Worm (Caenorhabditis elegans) whole organism, L3 larva: Measurements from ENCODE around the gene pcrg-1.

Source experiments
- ZK546.5 ChIP-seq: sonication (generic microtip); optimal IDR thresholded peaks from 2 replicates; lab custom pipeline; 2017; ENCODE audit warnings: missing biosample characterization, missing genetic modification characterization
- aly-2 ChIP-seq: fragments of 150-350 bp; optimal IDR thresholded peaks from 2 replicates; lab custom pipeline; 2014; ENCODE audit warnings: missing biosample characterization, missing genetic modification characterization
- ama-1 ChIP-seq: fragments of 150-350 bp; optimal IDR thresholded peaks from 2 replicates; lab custom pipeline; 2018
- ceh-16 ChIP-seq: sonication (generic microtip); optimal IDR thresholded peaks from 2 replicates; lab custom pipeline; 2017; ENCODE audit warnings: missing biosample characterization, missing genetic modification characterization
- ceh-28 ChIP-seq: fragments of 150-350 bp; optimal IDR thresholded peaks from 2 replicates; lab custom pipeline; 2014; ENCODE audit warnings: missing biosample characterization, missing genetic modification reagents, missing genetic modification characterization
- ceh-9 ChIP-seq: sonication (generic microtip); optimal IDR thresholded peaks from 2 replicates; lab custom pipeline; 2018; ENCODE audit warnings: missing biosample characterization, missing genetic modification characterization
- daf-12 ChIP-seq: fragments of 150-350 bp; optimal IDR thresholded peaks from 2 replicates; lab custom pipeline; 2014; ENCODE audit warnings: missing biosample characterization, missing genetic modification reagents, missing genetic modification characterization
- egl-27 ChIP-seq: sonication (generic microtip); optimal IDR thresholded peaks from 4 replicates; lab custom pipeline; 2017; ENCODE audit warnings: missing biosample characterization, missing genetic modification reagents, missing genetic modification characterization
- egl-5 ChIP-seq: fragments of 150-350 bp; optimal IDR thresholded peaks from 2 replicates; lab custom pipeline; 2017; ENCODE audit warnings: missing biosample characterization, missing genetic modification reagents, missing genetic modification characterization, inconsistent platforms
- elt-2 ChIP-seq: sonication (generic microtip); optimal IDR thresholded peaks from 2 replicates; lab custom pipeline; 2016; ENCODE audit warnings: missing genetic modification reagents, mild to moderate bottlenecking, missing genetic modification characterization, missing compliant biosample characterization
- elt-3 ChIP-seq, 3 experiments: fragments of 150-350 bp in 1 of 3; sonication (generic microtip) in 2 of 3; optimal IDR thresholded peaks; 2 replicates in 2 of 3; 4 replicates in 1 of 3; lab custom pipeline; 2014 to 2017; ENCODE audit warnings: missing biosample characterization in 3 of 3, missing genetic modification characterization in 3 of 3
- eor-1 ChIP-seq, 2 experiments: fragments of 150-350 bp; optimal IDR thresholded peaks; 2 replicates each; lab custom pipeline; 2014 to 2018; ENCODE audit warnings: missing biosample characterization in 2 of 2, missing genetic modification characterization in 2 of 2
- fkh-10 ChIP-seq: sonication (generic microtip); optimal IDR thresholded peaks from 2 replicates; lab custom pipeline; 2017; ENCODE audit warnings: missing biosample characterization, missing genetic modification reagents, missing genetic modification characterization
- fkh-2 ChIP-seq: fragments of 150-350 bp; optimal IDR thresholded peaks from 2 replicates; lab custom pipeline; 2014; ENCODE audit warnings: missing biosample characterization, missing genetic modification reagents, missing genetic modification characterization
- fos-1 ChIP-seq: fragments of 150-350 bp; optimal IDR thresholded peaks from 2 replicates; lab custom pipeline; 2014; ENCODE audit warnings: missing biosample characterization, missing genetic modification characterization
- hmg-11 ChIP-seq: sonication (generic microtip); optimal IDR thresholded peaks from 2 replicates; lab custom pipeline; 2016; ENCODE audit warnings: missing genetic modification characterization, missing compliant biosample characterization
- jun-1 ChIP-seq: fragments of 150-350 bp; optimal IDR thresholded peaks from 2 replicates; lab custom pipeline; 2014; ENCODE audit warnings: missing biosample characterization, missing genetic modification reagents, missing genetic modification characterization
- lin-39 ChIP-seq: fragments of 150-350 bp; optimal IDR thresholded peaks from 2 replicates; lab custom pipeline; 2018; ENCODE audit warnings: missing biosample characterization, missing genetic modification reagents, missing genetic modification characterization
- lsy-12 ChIP-seq: sonication (generic microtip); optimal IDR thresholded peaks from 2 replicates; lab custom pipeline; 2016; ENCODE audit warnings: mild to moderate bottlenecking, missing genetic modification characterization, missing compliant biosample characterization
- mdl-1 ChIP-seq: fragments of 150-350 bp; optimal IDR thresholded peaks from 2 replicates; lab custom pipeline; 2014; ENCODE audit warnings: missing biosample characterization, missing genetic modification characterization
- mml-1 ChIP-seq: fragments of 150-350 bp; sonication (generic microtip); optimal IDR thresholded peaks from 3 replicates; lab custom pipeline; 2014; ENCODE audit warnings: missing biosample characterization, missing genetic modification characterization
- nfya-1 ChIP-seq: sonication (generic microtip); optimal IDR thresholded peaks from 2 replicates; lab custom pipeline; 2017; ENCODE audit warnings: missing genetic modification characterization, mild to moderate bottlenecking, missing compliant biosample characterization, antibody characterized with exemption, moderate library complexity; ENCODE audit not compliant: insufficient read depth
- nhr-11 ChIP-seq: fragments of 150-350 bp; optimal IDR thresholded peaks from 2 replicates; lab custom pipeline; 2014; ENCODE audit warnings: missing biosample characterization, missing genetic modification characterization
- nhr-23 ChIP-seq: fragments of 150-350 bp; optimal IDR thresholded peaks from 2 replicates; lab custom pipeline; 2014; ENCODE audit warnings: missing biosample characterization, missing genetic modification reagents, missing genetic modification characterization
- nhr-237 ChIP-seq: fragments of 150-350 bp; optimal IDR thresholded peaks from 2 replicates; lab custom pipeline; 2014; ENCODE audit warnings: missing biosample characterization, missing genetic modification characterization
- nhr-25 ChIP-seq: sonication (generic microtip); optimal IDR thresholded peaks from 2 replicates; lab custom pipeline; 2017; ENCODE audit warnings: missing biosample characterization, missing genetic modification characterization
- nhr-28 ChIP-seq: fragments of 150-350 bp; optimal IDR thresholded peaks from 2 replicates; lab custom pipeline; 2014; ENCODE audit warnings: missing biosample characterization, missing genetic modification characterization
- nhr-43 ChIP-seq: sonication (generic microtip); optimal IDR thresholded peaks from 2 replicates; lab custom pipeline; 2016; ENCODE audit warnings: mild to moderate bottlenecking, missing genetic modification characterization, missing compliant biosample characterization; ENCODE audit not compliant: poor library complexity, severe bottlenecking
- nhr-67 ChIP-seq: fragments of 150-350 bp; optimal IDR thresholded peaks from 2 replicates; lab custom pipeline; 2014; ENCODE audit warnings: missing biosample characterization, missing genetic modification characterization
- nhr-77 ChIP-seq: fragments of 150-350 bp; optimal IDR thresholded peaks from 2 replicates; lab custom pipeline; 2014; ENCODE audit warnings: missing biosample characterization, missing genetic modification characterization
- pha-4 ChIP-seq: fragments of 150-350 bp; optimal IDR thresholded peaks from 2 replicates; lab custom pipeline; 2014; ENCODE audit warnings: missing biosample characterization, missing genetic modification reagents, missing genetic modification characterization
- pqm-1 ChIP-seq: fragments of 150-350 bp; optimal IDR thresholded peaks from 2 replicates; lab custom pipeline; 2017; ENCODE audit warnings: missing biosample characterization, missing genetic modification characterization, inconsistent platforms
- sea-2 ChIP-seq: fragments of 150-350 bp; sonication (generic microtip); optimal IDR thresholded peaks from 4 replicates; lab custom pipeline; 2014; ENCODE audit warnings: missing biosample characterization, missing genetic modification reagents, missing genetic modification characterization
- skn-1 ChIP-seq: fragments of 150-350 bp; optimal IDR thresholded peaks from 2 replicates; lab custom pipeline; 2014; ENCODE audit warnings: missing biosample characterization, missing genetic modification characterization
- snpc-4 ChIP-seq: fragments of 150-350 bp; optimal IDR thresholded peaks from 2 replicates; lab custom pipeline; 2014; ENCODE audit warnings: missing biosample characterization, missing genetic modification characterization
- tbx-2 ChIP-seq: sonication (generic microtip); optimal IDR thresholded peaks from 2 replicates; lab custom pipeline; 2016; ENCODE audit warnings: mild to moderate bottlenecking, missing genetic modification characterization, missing compliant biosample characterization
- unc-39 ChIP-seq: sonication (generic microtip); optimal IDR thresholded peaks from 4 replicates; lab custom pipeline; 2017; ENCODE audit warnings: missing biosample characterization, missing genetic modification characterization
- zag-1 ChIP-seq: fragments of 150-350 bp; optimal IDR thresholded peaks from 2 replicates; lab custom pipeline; 2014; ENCODE audit warnings: missing biosample characterization, missing genetic modification characterization
- ztf-11 ChIP-seq: fragments of 150-350 bp; optimal IDR thresholded peaks from 2 replicates; lab custom pipeline; 2014; ENCODE audit warnings: missing biosample characterization, missing genetic modification characterization
- ztf-4 ChIP-seq: fragments of 150-350 bp; optimal IDR thresholded peaks from 2 replicates; lab custom pipeline; 2014; ENCODE audit warnings: missing biosample characterization, missing genetic modification characterization

Gene pcrg-1

DNA sequence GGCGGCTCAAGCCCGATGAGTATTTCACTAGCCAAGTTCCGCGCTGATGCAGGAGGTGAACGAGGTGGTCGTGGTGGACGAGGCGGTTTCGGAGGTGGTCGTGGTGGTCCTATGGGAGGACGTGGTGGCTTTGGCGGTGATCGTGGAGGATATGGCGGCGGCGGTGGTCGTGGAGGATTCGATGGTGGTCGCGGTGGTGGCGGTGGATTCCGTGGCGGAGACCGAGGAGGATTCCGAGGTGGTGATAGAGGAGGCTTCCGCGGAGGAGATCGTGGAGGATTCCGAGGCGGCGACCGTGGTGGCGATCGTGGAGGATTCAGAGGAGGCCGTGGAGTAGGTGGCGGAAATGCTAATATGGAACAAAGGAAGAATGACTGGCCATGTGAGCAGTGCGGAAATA, 45.6 kb upstream of the pcrg-1 start:
- TF ChIP-seq ceh-28: no peak
- no peak for TF ChIP-seq elt-3 (tag; optimal IDR thresholded peaks at IDR 0.05; lab: Kevin White, UChicago)
- TF ChIP-seq snpc-4 (tag; lab: Kevin White, UChicago): no peak
- no peak for TF ChIP-seq ama-1 (lab: Kevin White, UChicago)
- TF ChIP-seq nhr-25 (tag; lab: Kevin White, UChicago): no peak
- no peak for TF ChIP-seq nhr-67
- no peak for TF ChIP-seq nfya-1 (tag; lab: Kevin White, UChicago)
- TF ChIP-seq nhr-11 (tag; lab: Kevin White, UChicago): no peak
- TF ChIP-seq nhr-28 (tag; lab: Kevin White, UChicago): no peak
- TF ChIP-seq ZK546.5 (tag; lab: Kevin White, UChicago): no peak
- no peak for TF ChIP-seq jun-1 (tag; lab: Kevin White, UChicago)
- no peak for TF ChIP-seq fkh-10 (GFP tag; lab: Kevin White, UChicago)
- TF ChIP-seq nhr-237 (tag; lab: Kevin White, UChicago): no peak
- no peak for TF ChIP-seq zag-1
- TF ChIP-seq egl-5: no peak
- no peak for TF ChIP-seq fkh-2 (tag; lab: Kevin White, UChicago)
- no peak for TF ChIP-seq mml-1
- TF ChIP-seq ztf-4 (tag; lab: Kevin White, UChicago): no peak
- TF ChIP-seq nhr-77: no peak
- TF ChIP-seq, all 47 proteins: peak for 0

DNA sequence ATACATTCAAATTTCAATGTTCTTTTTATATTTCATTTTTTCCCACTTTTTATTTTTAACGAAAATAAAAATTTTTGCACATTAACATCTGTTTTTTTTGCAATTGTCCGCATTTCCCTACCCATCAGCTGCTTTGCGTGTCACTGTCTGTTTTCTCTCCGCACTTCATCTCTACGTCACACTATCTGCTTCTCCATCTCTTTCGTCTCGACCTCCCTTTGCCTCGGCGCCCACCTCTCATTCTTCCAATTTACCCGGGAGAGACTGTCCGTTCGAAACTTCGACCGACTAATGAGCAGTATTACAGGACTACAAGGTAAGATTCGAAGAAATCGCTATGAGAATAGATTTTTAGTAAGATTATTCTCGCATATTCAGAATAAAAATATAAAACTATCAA, 45.0 kb upstream of the pcrg-1 start, which contains the start of gene C27H5.2:
Gene C27H5.2 (plus strand): TSS at position 190 of the 400 bp plus-strand sequence.
- TF ChIP-seq tbx-2 (tag; lab: Kevin White, UChicago) (no peak), ztf-11 (no peak), egl-27 (tag; lab: Kevin White, UChicago) (no peak), aly-2 (tag; lab: Kevin White, UChicago) (no peak), daf-12 (no peak), mdl-1 (tag; lab: Kevin White, UChicago) (no peak), ceh-9 (tag; lab: Kevin White, UChicago) (no peak), hmg-11 (tag; lab: Kevin White, UChicago) (no peak), nhr-237 (tag; lab: Kevin White, UChicago) (no peak), sea-2 (GFP tag; lab: Kevin White, UChicago) (no peak), ama-1 (lab: Kevin White, UChicago) (peak; percentile 27), nhr-25 (tag; lab: Kevin White, UChicago) (peak; percentile 13), elt-2 (peak; percentile 20), fos-1 (tag; lab: Kevin White, UChicago) (no peak), zag-1 (no peak), lsy-12 (tag; lab: Kevin White, UChicago) (no peak), lin-39 (no peak), ceh-16 (tag; lab: Kevin White, UChicago) (no peak), snpc-4 (tag; lab: Kevin White, UChicago) (no peak), jun-1 (tag; lab: Kevin White, UChicago) (no peak), unc-39 (no peak)

DNA sequence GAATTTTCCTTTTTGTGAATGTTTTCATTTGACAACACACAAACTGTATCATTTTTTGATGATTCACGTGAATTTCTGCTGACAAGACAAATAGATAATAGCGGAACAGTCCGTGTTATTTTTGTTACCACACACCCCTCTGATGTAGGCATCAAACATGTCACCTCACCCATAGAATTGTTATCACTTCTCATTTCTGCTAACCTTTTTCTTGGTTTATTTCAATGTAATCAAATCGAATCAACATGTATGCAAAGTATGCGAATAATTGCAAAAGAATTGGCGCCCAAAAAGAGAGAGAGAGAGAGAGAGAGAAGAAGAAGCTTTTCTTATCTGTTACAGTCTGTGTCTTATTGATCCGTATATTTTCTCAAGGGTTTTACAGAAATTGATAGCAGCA, 42.9 kb upstream of the pcrg-1 start:
- TF ChIP-seq ztf-4 (tag; lab: Kevin White, UChicago) (no peak), nhr-25 (tag; lab: Kevin White, UChicago) (peak; percentile 0), elt-2 (peak; percentile 89), snpc-4 (tag; lab: Kevin White, UChicago) (no peak), nhr-237 (tag; lab: Kevin White, UChicago) (no peak), nhr-43 (no peak), skn-1 (no peak), ceh-28 (peak; percentile 42), nhr-23 (tag; lab: Kevin White, UChicago) (peak; percentile 18), fos-1 (tag; lab: Kevin White, UChicago) (peak; percentile 6), pha-4 (tag; lab: Kevin White, UChicago) (peak; percentile 64), eor-1 (tag; optimal IDR thresholded peaks at IDR 0.05; lab: Kevin White, UChicago) (no peak), pqm-1 (tag; lab: Kevin White, UChicago) (peak; percentile 50), mdl-1 (tag; lab: Kevin White, UChicago) (no peak), jun-1 (tag; lab: Kevin White, UChicago) (peak; percentile 54), egl-27 (tag; lab: Kevin White, UChicago) (no peak)
